Worm (Caenorhabditis elegans) whole organism, L1 larva: ENCODE measurements around the gene pptr-2.

Experiments used
- C04F5.9 ChIP-seq: sonication (generic microtip); optimal IDR thresholded peaks from 2 replicates; lab custom pipeline; 2016; ENCODE audit warnings: missing genetic modification characterization, missing compliant biosample characterization
- C16A3.4 ChIP-seq: fragments of 150-350 bp; optimal IDR thresholded peaks from 2 replicates; lab custom pipeline; 2014; ENCODE audit warnings: missing biosample characterization, missing genetic modification characterization
- C34B4.2 ChIP-seq: sonication (generic microtip); optimal IDR thresholded peaks from 2 replicates; lab custom pipeline; 2017; ENCODE audit warnings: mild to moderate bottlenecking, missing genetic modification characterization, missing compliant biosample characterization
- F16B12.6 ChIP-seq: fragments of 150-350 bp; optimal IDR thresholded peaks from 2 replicates; lab custom pipeline; 2014; ENCODE audit warnings: missing biosample characterization, missing genetic modification characterization
- aha-1 ChIP-seq: fragments of 150-350 bp; optimal IDR thresholded peaks from 2 replicates; lab custom pipeline; 2014; ENCODE audit warnings: missing biosample characterization, missing genetic modification characterization
- blmp-1 ChIP-seq: fragments of 150-350 bp; optimal IDR thresholded peaks from 2 replicates; lab custom pipeline; 2014; ENCODE audit warnings: missing biosample characterization, missing genetic modification characterization
- ceh-63 ChIP-seq: fragments of 200-800 bp; sonication (Bioruptor generic); optimal IDR thresholded peaks from 2 replicates; lab custom pipeline; 2018; ENCODE audit warnings: mild to moderate bottlenecking, missing genetic modification characterization, missing compliant biosample characterization
- ceh-90 ChIP-seq: sonication (generic microtip); optimal IDR thresholded peaks from 2 replicates; lab custom pipeline; 2016; ENCODE audit warnings: missing genetic modification characterization, missing compliant biosample characterization
- efl-1 ChIP-seq, 4 experiments: fragments of 150-350 bp; optimal IDR thresholded peaks in 3 of 4; peaks in 1 of 4; 1 replicate in 1 of 4; 2 replicates in 3 of 4; lab custom pipeline; 2014; ENCODE audit warnings: missing biosample characterization in 2 of 4, missing genetic modification characterization in 2 of 4, missing genetic modification reagents in 2 of 4
- egl-27 ChIP-seq, 2 experiments: fragments of 150-350 bp in 1 of 2; sonication (generic microtip); optimal IDR thresholded peaks; 3 replicates each; lab custom pipeline; 2017 to 2018; ENCODE audit warnings: missing biosample characterization in 2 of 2, missing genetic modification characterization in 2 of 2, missing genetic modification reagents in 2 of 2
- elt-3 ChIP-seq, 6 experiments: fragments of 150-350 bp in 1 of 6; sonication (generic microtip); optimal IDR thresholded peaks; 2 replicates each; lab custom pipeline; 2017 to 2018; ENCODE audit warnings: missing biosample characterization in 6 of 6, missing genetic modification characterization in 6 of 6, inconsistent platforms in 1 of 6
- fkh-10 ChIP-seq: sonication (generic microtip); optimal IDR thresholded peaks from 2 replicates; lab custom pipeline; 2017; ENCODE audit warnings: missing biosample characterization, missing genetic modification reagents, missing genetic modification characterization
- grh-1 ChIP-seq: fragments of 200-800 bp; sonication (Bioruptor generic); IDR thresholded peaks from 2 replicates; pipeline ENCODE4 v1.3.6; 2022; ENCODE audit warnings: missing genetic modification reagents, missing genetic modification characterization, missing compliant biosample characterization
- hlh-4 ChIP-seq: sonication (generic microtip); optimal IDR thresholded peaks from 2 replicates; lab custom pipeline; 2016; ENCODE audit warnings: mild to moderate bottlenecking, missing genetic modification characterization, missing compliant biosample characterization
- irx-1 ChIP-seq: sonication (generic microtip); optimal IDR thresholded peaks from 2 replicates; lab custom pipeline; 2016; ENCODE audit warnings: missing genetic modification characterization, missing compliant biosample characterization
- isw-1 ChIP-seq: fragments of 200-800 bp; sonication (Bioruptor generic); IDR thresholded peaks from 2 replicates; pipeline ENCODE4 v1.3.6; 2022; ENCODE audit warnings: missing genetic modification characterization, missing compliant biosample characterization
- jun-1 ChIP-seq: fragments of 150-350 bp; optimal IDR thresholded peaks from 2 replicates; lab custom pipeline; 2014; ENCODE audit warnings: missing biosample characterization, missing genetic modification reagents, missing genetic modification characterization
- lin-35 ChIP-seq, 2 experiments: fragments of 150-350 bp; optimal IDR thresholded peaks; 2 replicates each; lab custom pipeline; 2014; ENCODE audit warnings: missing biosample characterization in 2 of 2, missing genetic modification characterization in 2 of 2, missing genetic modification reagents in 2 of 2
- lin-39 ChIP-seq: fragments of 150-350 bp; optimal IDR thresholded peaks from 2 replicates; lab custom pipeline; 2014; ENCODE audit warnings: missing biosample characterization, missing genetic modification reagents, missing genetic modification characterization
- mab-9 ChIP-seq: fragments of 200-800 bp; sonication (Bioruptor generic); IDR thresholded peaks from 2 replicates; pipeline ENCODE4 v1.3.6; 2022; ENCODE audit warnings: missing genetic modification reagents, missing genetic modification characterization, missing compliant biosample characterization
- mep-1 ChIP-seq: fragments of 150-350 bp; optimal IDR thresholded peaks from 2 replicates; lab custom pipeline; 2014; ENCODE audit warnings: missing biosample characterization, missing genetic modification characterization
- nhr-11 ChIP-seq: fragments of 150-350 bp; optimal IDR thresholded peaks from 2 replicates; lab custom pipeline; 2014; ENCODE audit warnings: missing biosample characterization, missing genetic modification characterization
- nhr-12 ChIP-seq: sonication (generic microtip); optimal IDR thresholded peaks from 2 replicates; lab custom pipeline; 2017; ENCODE audit warnings: missing biosample characterization, missing genetic modification characterization
- nhr-19 ChIP-seq: fragments of 200-800 bp; sonication (Bioruptor generic); conservative IDR thresholded peaks from 2 replicates; pipeline ENCODE4 v1.3.6; 2022; ENCODE audit warnings: missing genetic modification characterization, missing compliant biosample characterization
- nhr-20 ChIP-seq: sonication (generic microtip); optimal IDR thresholded peaks from 2 replicates; lab custom pipeline; 2016; ENCODE audit warnings: mild to moderate bottlenecking, missing genetic modification characterization, missing compliant biosample characterization
- nhr-28 ChIP-seq: fragments of 150-350 bp; optimal IDR thresholded peaks from 2 replicates; lab custom pipeline; 2014; ENCODE audit warnings: missing biosample characterization, missing genetic modification characterization
- nhr-47 ChIP-seq: sonication (generic microtip); optimal IDR thresholded peaks from 2 replicates; lab custom pipeline; 2016; ENCODE audit warnings: mild to moderate bottlenecking, missing genetic modification characterization, moderate library complexity, missing compliant biosample characterization
- nhr-77 ChIP-seq: fragments of 150-350 bp; optimal IDR thresholded peaks from 2 replicates; lab custom pipeline; 2014; ENCODE audit warnings: missing biosample characterization, missing genetic modification characterization
- nhr-84 ChIP-seq: sonication (generic microtip); optimal IDR thresholded peaks from 2 replicates; lab custom pipeline; 2017; ENCODE audit warnings: missing biosample characterization, missing genetic modification characterization
- nhr-85 ChIP-seq: sonication (generic microtip); peaks from one replicate; lab custom pipeline; 2016; ENCODE audit warnings: missing genetic modification characterization, inconsistent platforms, missing compliant biosample characterization
- nhr-90 ChIP-seq: sonication (generic microtip); optimal IDR thresholded peaks from 2 replicates; lab custom pipeline; 2016; ENCODE audit warnings: mild to moderate bottlenecking, missing genetic modification characterization, missing compliant biosample characterization; ENCODE audit not compliant: poor library complexity
- pag-3 ChIP-seq: sonication (generic microtip); optimal IDR thresholded peaks from 2 replicates; lab custom pipeline; 2017; ENCODE audit warnings: missing genetic modification characterization, mild to moderate bottlenecking, missing compliant biosample characterization, antibody characterized with exemption, borderline replicate concordance; ENCODE audit not compliant: insufficient read depth
- pqm-1 ChIP-seq: sonication (generic microtip); optimal IDR thresholded peaks from 3 replicates; lab custom pipeline; 2017; ENCODE audit warnings: missing biosample characterization, missing genetic modification characterization
- snu-23 ChIP-seq: sonication (generic microtip); optimal IDR thresholded peaks from 2 replicates; lab custom pipeline; 2016; ENCODE audit warnings: missing genetic modification characterization, missing compliant biosample characterization
- sup-37 ChIP-seq: fragments of 200-800 bp; sonication (Bioruptor generic); optimal IDR thresholded peaks from 2 replicates; lab custom pipeline; 2018; ENCODE audit warnings: mild to moderate bottlenecking, missing genetic modification characterization, missing compliant biosample characterization
- swsn-7 ChIP-seq: sonication (generic microtip); optimal IDR thresholded peaks from 2 replicates; lab custom pipeline; 2016; ENCODE audit warnings: missing genetic modification characterization, missing compliant biosample characterization
- tbx-2 ChIP-seq: sonication (generic microtip); optimal IDR thresholded peaks from 2 replicates; lab custom pipeline; 2016; ENCODE audit warnings: missing genetic modification characterization, missing compliant biosample characterization
- unc-30 ChIP-seq: sonication (generic microtip); optimal IDR thresholded peaks from 2 replicates; lab custom pipeline; 2017; ENCODE audit warnings: missing biosample characterization, missing genetic modification characterization
- vab-15 ChIP-seq: sonication (generic microtip); optimal IDR thresholded peaks from 2 replicates; lab custom pipeline; 2017; ENCODE audit warnings: missing genotype, mild to moderate bottlenecking, missing genetic modification characterization, missing compliant biosample characterization
- xbp-1 ChIP-seq: sonication (generic microtip); optimal IDR thresholded peaks from 2 replicates; lab custom pipeline; 2016; ENCODE audit warnings: missing genetic modification characterization, missing compliant biosample characterization
- ztf-11 ChIP-seq, 2 experiments: sonication (generic microtip); optimal IDR thresholded peaks; 2 replicates each; lab custom pipeline; 2016 to 2017; ENCODE audit warnings: missing genetic modification characterization in 2 of 2, missing biosample characterization in 1 of 2, missing compliant biosample characterization in 1 of 2

The pptr-2 gene

DNA sequence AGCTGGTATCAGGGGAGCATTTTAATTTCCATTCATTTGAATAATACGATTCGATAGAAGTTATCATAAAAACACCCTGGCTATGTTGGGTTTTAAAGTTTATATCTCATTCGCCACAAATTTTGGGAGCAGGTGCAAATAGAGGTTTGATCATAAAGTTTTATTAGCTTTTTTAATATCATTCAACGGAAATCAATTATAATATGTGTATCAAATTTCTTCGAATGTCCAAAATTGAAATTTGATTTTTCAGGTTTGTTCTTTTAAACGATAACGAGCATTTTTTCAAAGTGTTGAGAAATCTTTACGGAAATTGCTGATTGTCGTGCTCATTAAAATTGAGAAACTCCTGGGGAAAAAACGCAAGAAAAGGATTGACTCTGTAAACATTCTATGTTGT is 13.9 kb upstream of the pptr-2 start, which contains the start of gene srh-74:
Gene srh-74 (minus strand): TSS at position 101 of the 400 bp plus-strand sequence.
- TF ChIP-seq nhr-90 (tag; lab: Kevin White, UChicago) (no peak), lin-39 (tag; lab: Kevin White, UChicago) (no peak), sup-37 (GFP tag; lab: Kevin White, UChicago) (no peak), C04F5.9 (tag; lab: Kevin White, UChicago) (no peak), C16A3.4 (tag; lab: Kevin White, UChicago) (no peak), nhr-12 (tag; lab: Kevin White, UChicago) (no peak), grh-1 (GFP tag; lab: Robert Waterston, UW) (no peak), pqm-1 (tag; lab: Kevin White, UChicago) (no peak), swsn-7 (tag; lab: Kevin White, UChicago) (no peak), nhr-84 (tag; lab: Kevin White, UChicago) (no peak), aha-1 (tag; lab: Kevin White, UChicago) (no peak), egl-27 (tag; optimal IDR thresholded peaks at IDR 0.05; lab: Kevin White, UChicago) (no peak), efl-1 (optimal IDR thresholded peaks at IDR 0.05; lab: Kevin White, UChicago) (no peak), efl-1 (GFP tag; optimal IDR thresholded peaks at IDR 0.05 in 1 of 2; lab: Kevin White, UChicago) (no peak), jun-1 (tag; lab: Kevin White, UChicago) (no peak)

- TF ChIP-seq nhr-20 (tag; lab: Kevin White, UChicago) = peak; percentile 73
- peak in 1 of 2 experiments; percentile 6 for TF ChIP-seq lin-35 (GFP tag; optimal IDR thresholded peaks at IDR 0.05; lab: Kevin White, UChicago)
- TF ChIP-seq elt-3 (tag; optimal IDR thresholded peaks at IDR 0.05; lab: Kevin White, UChicago) = no peak
- no peak for TF ChIP-seq mab-9 (GFP tag; lab: Robert Waterston, UW)
Observed at ce11 chrV:11046730-11047129, 12.0 kb upstream of the pptr-2 start, which contains the start of gene dhs-18. TSS of gene dhs-18 (minus strand) at chrV:11046833.

DNA sequence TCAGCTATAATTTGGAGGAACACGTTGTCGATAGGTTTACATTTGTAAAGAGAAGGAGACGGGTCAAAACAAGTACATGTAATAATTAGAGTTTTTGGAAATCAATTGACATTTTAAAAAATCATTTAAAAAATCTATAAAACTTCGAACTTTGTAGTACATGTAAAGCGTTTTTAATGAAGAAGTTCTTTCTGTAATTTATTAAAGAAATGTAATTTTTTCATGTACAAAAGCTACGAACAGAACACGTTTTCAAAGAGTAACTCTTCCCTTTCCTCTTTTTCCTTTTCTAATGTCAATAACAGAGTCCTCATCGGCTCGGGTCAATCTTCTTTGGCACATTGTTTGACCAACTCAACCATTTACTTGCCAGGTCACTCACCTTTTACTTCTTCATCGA is 9.0 kb upstream of the pptr-2 start, which contains the start of gene C45B11.6:
Gene C45B11.6 (plus strand): TSS at position 301 of the 400 bp plus-strand sequence.
- TF ChIP-seq pag-3 (no peak), irx-1 (tag; lab: Kevin White, UChicago) (no peak), xbp-1 (no peak)
- TF ChIP-seq, all 84 proteins: peak for 0

DNA sequence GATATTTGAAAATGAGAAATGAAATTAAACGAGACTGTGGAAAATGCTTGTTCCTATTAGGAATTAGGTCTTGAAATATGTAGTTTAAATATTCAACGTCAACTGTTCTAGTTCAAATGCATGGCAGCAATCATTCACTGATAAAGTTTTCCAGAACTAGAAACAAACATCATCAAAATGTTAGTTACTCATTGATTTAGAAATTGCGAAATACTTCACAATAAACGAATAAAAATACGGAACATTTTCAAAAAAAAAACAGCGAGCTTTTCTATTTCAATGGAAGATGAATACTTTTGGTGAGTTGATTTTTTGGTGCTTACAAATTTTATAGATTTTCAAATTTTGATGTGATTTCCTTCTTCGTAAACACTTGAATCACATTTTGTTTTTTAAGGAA is 7.8 kb upstream of the pptr-2 start, which contains the start of gene C45B11.2:
Gene C45B11.2 (plus strand): TSS at position 173 of the 400 bp plus-strand sequence.
- TF ChIP-seq snu-23 (GFP tag; lab: Kevin White, UChicago) (no peak), ztf-11 (tag; optimal IDR thresholded peaks at IDR 0.05; lab: Kevin White, UChicago) (no peak), mep-1 (tag; lab: Kevin White, UChicago) (no peak), C04F5.9 (tag; lab: Kevin White, UChicago) (no peak), vab-15 (tag; lab: Kevin White, UChicago) (no peak), nhr-12 (tag; lab: Kevin White, UChicago) (no peak), unc-30 (tag; lab: Kevin White, UChicago) (no peak), nhr-77 (no peak), blmp-1 (tag; lab: Kevin White, UChicago) (no peak), jun-1 (tag; lab: Kevin White, UChicago) (no peak), isw-1 (no peak)

DNA sequence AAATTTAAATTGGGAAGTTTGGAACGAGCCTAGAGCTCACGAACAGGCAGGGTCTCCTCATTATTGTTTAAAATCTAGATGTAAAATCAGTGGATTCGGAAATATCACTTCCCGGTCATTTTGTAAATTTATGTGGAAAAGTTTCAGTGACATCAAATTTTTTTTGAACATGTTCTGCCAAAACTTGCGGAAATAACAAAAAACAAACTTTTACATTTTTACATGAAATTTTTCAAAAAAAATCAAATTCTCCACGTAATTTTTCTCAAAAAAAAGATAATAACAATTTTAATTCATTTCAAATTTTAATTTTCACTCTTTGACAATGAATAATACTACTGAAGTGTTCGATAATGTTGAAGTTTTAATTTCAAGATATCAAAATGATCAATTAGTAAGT is 6.8 kb upstream of the pptr-2 start, which contains the start of gene C45B11.5:
Gene C45B11.5 (plus strand): TSS at position 301 of the 400 bp plus-strand sequence.
- TF ChIP-seq C34B4.2 = no peak
- no peak for TF ChIP-seq hlh-4
- TF ChIP-seq sup-37 (GFP tag; lab: Kevin White, UChicago) = no peak

DNA sequence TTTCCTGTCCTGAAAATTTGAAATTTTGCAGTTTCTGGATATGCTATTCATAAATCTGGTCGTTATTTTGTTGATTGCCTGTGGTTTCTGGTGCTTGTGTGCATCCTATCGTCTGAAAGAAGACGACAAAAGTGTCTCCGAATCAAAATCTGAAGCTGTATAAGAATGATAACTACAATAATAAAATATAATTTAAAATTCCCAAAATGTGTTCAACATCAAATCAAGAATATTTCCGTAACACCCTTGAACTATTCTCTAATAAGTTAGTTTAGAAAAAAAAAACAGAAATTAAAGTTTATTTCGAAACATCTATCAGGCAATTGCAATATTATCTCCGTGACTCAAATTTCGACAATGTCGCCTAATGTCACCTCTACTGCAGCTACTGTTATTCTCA is 5.7 kb upstream of the pptr-2 start, which contains the start of gene C45B11.8:
Gene C45B11.8 (plus strand): TSS at position 301 of the 400 bp plus-strand sequence.
- no peak for TF ChIP-seq nhr-47 (tag; lab: Kevin White, UChicago)
- no peak for TF ChIP-seq nhr-90 (tag; lab: Kevin White, UChicago)
- TF ChIP-seq lin-35 (GFP tag; optimal IDR thresholded peaks at IDR 0.05; lab: Kevin White, UChicago) = no peak
- TF ChIP-seq ceh-63 (GFP tag; lab: Kevin White, UChicago) = no peak
- no peak for TF ChIP-seq fkh-10 (GFP tag; lab: Kevin White, UChicago)
- no peak for TF ChIP-seq nhr-85
- no peak for TF ChIP-seq nhr-28 (tag; lab: Kevin White, UChicago)
- no peak for TF ChIP-seq ztf-11 (tag; optimal IDR thresholded peaks at IDR 0.05; lab: Kevin White, UChicago)
- no peak for TF ChIP-seq ceh-90
- TF ChIP-seq C16A3.4 (tag; lab: Kevin White, UChicago) = no peak
- no peak for TF ChIP-seq nhr-11 (tag; lab: Kevin White, UChicago)
- TF ChIP-seq mab-9 (GFP tag; lab: Robert Waterston, UW) = no peak
- no peak for TF ChIP-seq vab-15 (tag; lab: Kevin White, UChicago)
- no peak for TF ChIP-seq tbx-2
- no peak for TF ChIP-seq F16B12.6 (tag; lab: Kevin White, UChicago)
- no peak for TF ChIP-seq irx-1 (tag; lab: Kevin White, UChicago)
- no peak for TF ChIP-seq nhr-19 (GFP tag; lab: Robert Waterston, UW)
- TF ChIP-seq, all 84 proteins: peak for 0
